Fruit fly (Drosophila melanogaster): ENCODE measurements around the gene CG15765.

Gene CG15765

DNA sequence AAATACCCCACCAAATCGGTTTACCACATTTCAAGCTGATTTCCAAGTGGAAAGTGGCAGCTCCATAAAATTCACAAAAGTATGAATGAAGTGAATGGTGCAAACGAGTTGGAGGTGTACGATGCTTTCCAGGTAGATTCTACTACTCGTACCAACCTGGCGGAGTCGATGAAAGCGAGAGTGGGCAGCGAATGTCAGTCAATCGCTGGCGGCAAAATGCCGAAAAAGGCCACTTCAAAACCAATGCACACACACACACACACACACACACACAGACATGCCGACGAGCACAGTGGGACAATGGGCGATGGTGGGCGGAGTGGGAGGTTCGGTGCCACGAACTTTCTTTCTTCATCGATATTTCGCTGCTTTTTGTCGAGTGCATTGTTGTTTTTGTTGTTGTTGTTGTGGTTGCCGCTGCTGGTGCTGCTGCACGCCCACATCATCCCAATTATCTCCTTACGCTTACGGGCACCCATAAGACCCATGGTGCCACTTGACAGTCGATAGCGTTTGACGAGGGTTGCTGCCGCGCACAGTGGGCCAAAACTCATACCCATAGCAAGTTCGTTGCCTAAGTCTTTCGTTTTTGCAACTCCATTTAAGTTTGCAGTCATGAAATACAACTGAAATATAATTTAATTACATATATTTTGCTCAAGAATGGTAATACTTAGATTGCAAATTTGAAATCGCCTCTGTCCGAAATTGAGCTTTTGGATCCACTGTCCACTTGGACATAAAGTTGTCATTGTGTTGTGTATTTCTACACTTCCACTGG is 34.9 kb upstream of the CG15765 start (continued):
- TF ChIP-seq Smox (GFP tag; optimal IDR thresholded peaks at IDR 0.05) (peak; percentile 76), CG9139 (GFP tag; optimal IDR thresholded peaks at IDR 0.05) (no peak), topi (GFP tag; optimal IDR thresholded peaks at IDR 0.05) (peak; percentile 71), Gug (GFP tag; IDR thresholded peaks at IDR 0.05) (no peak), Lpt (GFP tag; optimal IDR thresholded peaks at IDR 0.05) (peak; percentile 66), Met (GFP tag; optimal IDR thresholded peaks at IDR 0.05) (peak; percentile 82), CG3919 (GFP tag; optimal IDR thresholded peaks at IDR 0.05) (peak; percentile 72), CG16779 (tag; optimal IDR thresholded peaks at IDR 0.05) (no peak), Blimp-1 (GFP tag; optimal IDR thresholded peaks at IDR 0.05) (peak; percentile 82), CG4318 (GFP tag; optimal IDR thresholded peaks at IDR 0.05) (peak; percentile 74), CG6808 (GFP tag; optimal IDR thresholded peaks at IDR 0.05) (peak; percentile 35), dac (GFP tag; optimal IDR thresholded peaks at IDR 0.05) (peak; percentile 64), CG6792 (GFP tag; optimal IDR thresholded peaks at IDR 0.05) (peak; percentile 79), achi (GFP tag; optimal IDR thresholded peaks at IDR 0.05) (peak; percentile 61), CG11762 (GFP tag; optimal IDR thresholded peaks at IDR 0.05; ENCODE audit: insufficient read depth) (peak; percentile 60)

DNA sequence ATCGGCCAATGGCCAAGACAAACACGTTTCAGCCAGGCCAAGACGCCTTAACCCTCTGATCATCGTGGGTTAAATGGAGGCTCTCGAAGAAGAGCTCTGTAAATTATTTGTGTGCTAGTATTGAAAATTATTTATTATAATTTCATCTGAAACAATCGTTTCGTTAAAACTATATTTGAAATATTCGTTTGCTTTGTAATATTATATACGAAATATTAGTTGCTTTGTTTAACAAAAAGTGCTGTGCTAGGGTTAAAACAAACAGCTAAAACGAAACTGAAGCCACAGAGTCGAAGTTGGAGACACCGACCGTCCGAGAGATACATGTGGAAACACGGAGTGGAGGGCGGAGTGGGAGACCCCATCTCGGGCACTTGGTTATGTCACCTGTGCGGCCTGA is 31.8 kb upstream of the CG15765 start:
- TF ChIP-seq pdm3 (GFP tag; optimal IDR thresholded peaks at IDR 0.05) (peak; percentile 82), net (GFP tag; optimal IDR thresholded peaks at IDR 0.05) (peak; percentile 78), salr (GFP tag; optimal IDR thresholded peaks at IDR 0.05) (peak in 1 of 2 experiments; percentile 75), lz (GFP tag; optimal IDR thresholded peaks at IDR 0.05) (peak; percentile 73), Ets21C (GFP tag; optimal IDR thresholded peaks at IDR 0.05) (peak; percentile 4), Lpt (GFP tag; optimal IDR thresholded peaks at IDR 0.05) (peak; percentile 82), Gug (GFP tag; IDR thresholded peaks at IDR 0.05) (peak; percentile 63), Hr4 (GFP tag; optimal IDR thresholded peaks at IDR 0.05) (peak; percentile 88), Met (GFP tag; optimal IDR thresholded peaks at IDR 0.05) (peak; percentile 74), Eip78C (GFP tag) (peak; percentile 89), dac (GFP tag; optimal IDR thresholded peaks at IDR 0.05) (peak; percentile 62), CG6276 (GFP tag; optimal IDR thresholded peaks at IDR 0.05) (no peak), Hr39 (GFP tag; optimal IDR thresholded peaks at IDR 0.05) (peak; percentile 58), cyc (GFP tag; optimal IDR thresholded peaks at IDR 0.05) (no peak), CG3032 (tag; optimal IDR thresholded peaks at IDR 0.05) (no peak), acj6 (GFP tag; optimal IDR thresholded peaks at IDR 0.05) (peak; percentile 70), CG7368 (GFP tag; optimal IDR thresholded peaks at IDR 0.05) (no peak), CG32006 (GFP tag; optimal IDR thresholded peaks at IDR 0.05) (peak; percentile 89), fd85E (GFP tag; optimal IDR thresholded peaks at IDR 0.05) (no peak), CG34406 (GFP tag; optimal IDR thresholded peaks at IDR 0.05) (peak; percentile 62), achi (GFP tag; optimal IDR thresholded peaks at IDR 0.05) (peak; percentile 79), CG6854 (GFP tag; optimal IDR thresholded peaks at IDR 0.05) (no peak), CG11902 (GFP tag; optimal IDR thresholded peaks at IDR 0.05) (no peak), Sox14 (GFP tag; optimal IDR thresholded peaks at IDR 0.05) (peak; percentile 71), CG8632 (GFP tag; optimal IDR thresholded peaks at IDR 0.05) (no peak), dsx (GFP tag; optimal IDR thresholded peaks at IDR 0.05; ENCODE audit: poor library complexity, severe bottlenecking) (no peak), CG16779 (tag; optimal IDR thresholded peaks at IDR 0.05) (no peak), spab (GFP tag; optimal IDR thresholded peaks at IDR 0.05) (no peak), svp (GFP tag) (peak; percentile 71), Smox (GFP tag; optimal IDR thresholded peaks at IDR 0.05) (peak; percentile 71), CG6792 (GFP tag; optimal IDR thresholded peaks at IDR 0.05) (peak; percentile 78), CG4318 (GFP tag; optimal IDR thresholded peaks at IDR 0.05) (peak; percentile 65), Eip93F (GFP tag; optimal IDR thresholded peaks at IDR 0.05) (peak; percentile 11), CG10669 (GFP tag; optimal IDR thresholded peaks at IDR 0.05) (no peak), eg (GFP tag; IDR thresholded peaks at IDR 0.05) (peak; percentile 75; the same call in 2 of the 3 replicates), OdsH (GFP tag; optimal IDR thresholded peaks at IDR 0.05) (peak; percentile 79), CG11762 (GFP tag; optimal IDR thresholded peaks at IDR 0.05; ENCODE audit: insufficient read depth) (no peak), CG11294 (GFP tag; IDR thresholded peaks at IDR 0.05) (peak; percentile 71), CG15336 (GFP tag; IDR thresholded peaks at IDR 0.05) (peak; percentile 93), CG8119 (GFP tag; IDR thresholded peaks at IDR 0.05) (peak; percentile 93), Sox102F (GFP tag; optimal IDR thresholded peaks at IDR 0.05) (peak; percentile 78), fkh (GFP tag; optimal IDR thresholded peaks at IDR 0.05) (no peak)

Data from whole organism, prepupa.